Fruit fly (Drosophila melanogaster): Measurements from ENCODE around the gene CG17359.

DNA sequence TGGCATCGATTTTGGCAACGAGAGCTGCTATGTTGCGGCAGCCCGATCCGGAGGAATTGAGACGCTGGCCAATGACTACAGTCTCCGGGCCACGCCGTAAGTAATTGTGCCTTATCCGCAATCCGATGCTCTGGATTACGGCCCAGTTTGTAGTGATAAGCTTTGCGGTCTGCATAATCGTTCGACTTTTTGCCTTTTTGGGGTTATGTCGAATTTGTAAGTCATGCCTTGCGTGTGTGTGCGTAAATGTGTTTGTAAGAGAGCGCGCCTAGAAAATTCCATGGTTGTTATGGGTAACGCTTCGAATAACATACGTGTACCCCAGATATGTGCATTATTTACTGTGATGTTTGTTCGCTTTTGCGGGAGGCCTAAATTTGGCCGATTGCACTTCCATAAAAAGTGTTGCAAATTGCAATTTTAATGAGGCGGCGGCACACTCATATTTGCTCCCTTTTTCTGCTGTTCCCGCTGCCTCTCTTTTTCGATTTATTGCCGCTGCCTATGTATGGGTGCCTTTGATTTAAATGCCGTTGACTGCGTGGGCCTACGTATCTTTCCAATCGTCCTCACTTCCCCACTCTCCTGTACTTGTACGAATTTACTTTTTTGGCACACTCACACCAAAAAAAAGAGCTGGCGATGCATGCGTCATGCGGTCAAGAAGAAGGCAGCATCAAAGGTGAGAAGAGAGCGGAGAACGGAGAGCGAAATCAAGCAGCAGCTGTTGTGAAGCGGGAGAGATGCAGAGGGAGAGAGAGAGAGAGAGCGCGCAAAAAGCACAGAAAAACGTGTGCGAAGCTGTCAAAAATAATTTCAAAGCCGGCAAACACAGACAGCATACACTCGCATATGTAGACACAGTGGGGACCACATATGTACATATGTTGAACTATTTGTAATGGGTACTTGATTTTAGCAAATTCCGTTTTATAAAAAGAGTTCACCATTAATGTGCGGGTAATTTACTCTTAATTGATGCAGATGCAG lies 38.9 kb upstream of the CG17359 start:
- TF ChIP-seq h (optimal IDR thresholded peaks at IDR 0.05) (no peak), psq (optimal IDR thresholded peaks at IDR 0.05) (no peak), Myc (optimal IDR thresholded peaks at IDR 0.05) (no peak), Sin3A (optimal IDR thresholded peaks at IDR 0.05) (no peak)
